Worm (Caenorhabditis elegans): ENCODE data around the gene T14A8.2.

DNA sequence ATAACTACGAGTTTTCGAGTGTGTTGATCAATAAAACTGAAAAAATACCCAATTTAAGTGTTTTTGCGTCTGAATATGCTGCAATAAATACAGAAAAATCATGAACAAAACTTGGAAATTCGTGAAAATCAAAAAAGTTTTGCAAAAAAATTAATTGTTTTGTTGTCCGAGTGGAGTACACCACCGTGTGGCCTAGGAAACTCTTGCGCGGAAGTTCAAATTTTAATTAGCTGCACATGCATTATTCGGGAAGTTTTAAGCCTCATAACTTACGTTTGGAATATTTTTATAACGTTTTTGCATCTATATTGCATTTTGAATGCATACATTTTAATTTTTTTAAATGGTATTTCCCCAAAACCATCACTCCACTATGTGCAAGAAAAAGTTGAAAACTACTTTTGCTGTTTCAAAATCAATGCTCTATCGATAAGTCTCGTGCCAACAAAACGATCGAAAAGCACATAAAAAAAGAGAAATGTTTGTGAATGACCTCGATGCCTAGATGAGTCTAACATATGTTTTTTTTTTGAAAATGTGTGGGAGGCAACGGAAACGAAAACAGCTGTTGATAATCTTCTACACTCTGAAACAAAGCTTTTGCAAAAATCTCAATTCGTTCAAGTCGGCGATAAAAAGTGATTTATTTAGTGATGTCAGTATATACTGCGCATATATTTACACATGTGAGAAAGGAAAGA is 5.9 kb downstream of the T14A8.2 start:
- TF ChIP-seq cog-1 (tag; optimal IDR thresholded peaks at IDR 0.05) (no peak), flt-1 (GFP tag; IDR thresholded peaks at IDR 0.05) (no peak), med-1 (GFP tag; optimal IDR thresholded peaks at IDR 0.05; ENCODE audit: insufficient read depth) (no peak), T22C8.4 (GFP tag; IDR thresholded peaks at IDR 0.05) (no peak), tab-1 (GFP tag; IDR thresholded peaks at IDR 0.05) (no peak)
